Worm (Caenorhabditis elegans): ENCODE data around the gene clec-266.
A peak's percentile ranks its signal among the peaks of the same experiment; 100 is the strongest.

clec-266 gene

ce11 chrX:6642798-6643197 lies 20.1 kb upstream of the clec-266 start (continued):
- no peak for TF ChIP-seq sptf-1 (tag; optimal IDR thresholded peaks at IDR 0.05)
- TF ChIP-seq unc-130 (tag; optimal IDR thresholded peaks at IDR 0.05): no peak
- TF ChIP-seq blmp-1 (tag; optimal IDR thresholded peaks at IDR 0.05): peak; percentile 80
- no peak for TF ChIP-seq hpl-2 (GFP tag; optimal IDR thresholded peaks at IDR 0.05)
- TF ChIP-seq lsy-2 (tag; optimal IDR thresholded peaks at IDR 0.05): peak; percentile 7 to 32
- peak; percentile 59 for TF ChIP-seq tbx-2 (tag; optimal IDR thresholded peaks at IDR 0.05)
- peak; percentile 98 for TF ChIP-seq skn-1 (tag; optimal IDR thresholded peaks at IDR 0.05)
- peak; percentile 33; the same call in 1 of the 2 replicates for TF ChIP-seq grh-1 (GFP tag; IDR thresholded peaks at IDR 0.05)
- peak; percentile 42 for TF ChIP-seq nhr-90 (tag; optimal IDR thresholded peaks at IDR 0.05; ENCODE audit: poor library complexity)
- TF ChIP-seq nhr-11 (tag; optimal IDR thresholded peaks at IDR 0.05): no peak

- TF ChIP-seq ceh-8 (GFP tag; optimal IDR thresholded peaks at IDR 0.05): no peak
- no peak for TF ChIP-seq hlh-4 (tag; optimal IDR thresholded peaks at IDR 0.05)
- no peak for TF ChIP-seq C34B4.2 (tag; optimal IDR thresholded peaks at IDR 0.05)
- TF ChIP-seq lsy-2 (tag; optimal IDR thresholded peaks at IDR 0.05): peak in 1 of 2 experiments; percentile 66
- no peak for TF ChIP-seq unc-86 (tag; optimal IDR thresholded peaks at IDR 0.05)
- no peak for TF ChIP-seq alr-1 (tag; optimal IDR thresholded peaks at IDR 0.05; ENCODE audit: borderline replicate concordance)
- no peak for TF ChIP-seq lin-13 (GFP tag; optimal IDR thresholded peaks at IDR 0.05)
- TF ChIP-seq zip-4 (GFP tag; optimal IDR thresholded peaks at IDR 0.05): no peak
- TF ChIP-seq ztf-11 (tag; optimal IDR thresholded peaks at IDR 0.05): no peak
- no peak for TF ChIP-seq C16A3.4 (tag; optimal IDR thresholded peaks at IDR 0.05)
- no peak for TF ChIP-seq tbx-2 (tag; optimal IDR thresholded peaks at IDR 0.05)
- no peak for TF ChIP-seq fkh-4 (tag; optimal IDR thresholded peaks at IDR 0.05; ENCODE audit: borderline replicate concordance)
- TF ChIP-seq nhr-76 (tag; optimal IDR thresholded peaks at IDR 0.05): no peak
- no peak for TF ChIP-seq ceh-63 (GFP tag; optimal IDR thresholded peaks at IDR 0.05)
- TF ChIP-seq lin-15B (tag; optimal IDR thresholded peaks at IDR 0.05): no peak
- peak in 1 of 6 experiments; percentile 39 for TF ChIP-seq elt-3 (tag; optimal IDR thresholded peaks at IDR 0.05)
- no peak for TF ChIP-seq unc-130 (tag; optimal IDR thresholded peaks at IDR 0.05)
- TF ChIP-seq isw-1 (GFP tag; IDR thresholded peaks at IDR 0.05): no peak
- no peak for TF ChIP-seq nhr-84 (tag; optimal IDR thresholded peaks at IDR 0.05)
- TF ChIP-seq F16B12.6 (tag; optimal IDR thresholded peaks at IDR 0.05): no peak
- no peak for TF ChIP-seq unc-62 (GFP tag; optimal IDR thresholded peaks at IDR 0.05)
- TF ChIP-seq nhr-20 (tag; optimal IDR thresholded peaks at IDR 0.05): peak; percentile 45
- TF ChIP-seq fkh-10 (GFP tag; optimal IDR thresholded peaks at IDR 0.05): no peak
- no peak for TF ChIP-seq vab-15 (tag; optimal IDR thresholded peaks at IDR 0.05)
- TF ChIP-seq snu-23 (GFP tag; optimal IDR thresholded peaks at IDR 0.05): peak; percentile 25
- no peak for TF ChIP-seq ama-1 (optimal IDR thresholded peaks at IDR 0.05)
- no peak for TF ChIP-seq ceh-82 (tag; optimal IDR thresholded peaks at IDR 0.05)
- no peak for TF ChIP-seq pqm-1 (tag; optimal IDR thresholded peaks at IDR 0.05)
- no peak for TF ChIP-seq hpl-2 (GFP tag; optimal IDR thresholded peaks at IDR 0.05)
- TF ChIP-seq nhr-47 (tag; optimal IDR thresholded peaks at IDR 0.05): peak; percentile 50
- no peak for TF ChIP-seq snpc-4 (tag; optimal IDR thresholded peaks at IDR 0.05)
- TF ChIP-seq nhr-77 (tag; optimal IDR thresholded peaks at IDR 0.05): no peak
- TF ChIP-seq aly-2 (tag; optimal IDR thresholded peaks at IDR 0.05): no peak
- no peak for TF ChIP-seq nhr-28 (tag; optimal IDR thresholded peaks at IDR 0.05)
- no peak for TF ChIP-seq mab-9 (GFP tag; IDR thresholded peaks at IDR 0.05)
- peak; percentile 51 for TF ChIP-seq fkh-8 (tag; optimal IDR thresholded peaks at IDR 0.05)
- no peak for TF ChIP-seq egl-27 (tag; optimal IDR thresholded peaks at IDR 0.05)
- no peak for TF ChIP-seq ces-1 (GFP tag; optimal IDR thresholded peaks at IDR 0.05)
- TF ChIP-seq mep-1 (tag; optimal IDR thresholded peaks at IDR 0.05): no peak
- TF ChIP-seq zag-1 (tag; optimal IDR thresholded peaks at IDR 0.05): no peak
- TF ChIP-seq rnt-1 (tag; optimal IDR thresholded peaks at IDR 0.05): no peak
- TF ChIP-seq C04F5.9 (tag; optimal IDR thresholded peaks at IDR 0.05): no peak
- TF ChIP-seq nhr-237 (tag; optimal IDR thresholded peaks at IDR 0.05): no peak
- peak; percentile 15 for TF ChIP-seq blmp-1 (tag; optimal IDR thresholded peaks at IDR 0.05)
- TF ChIP-seq sptf-1 (tag; optimal IDR thresholded peaks at IDR 0.05): no peak
- TF ChIP-seq Y116A8C.19 (tag; optimal IDR thresholded peaks at IDR 0.05; ENCODE audit: borderline replicate concordance): no peak
- TF ChIP-seq elt-2 (tag; optimal IDR thresholded peaks at IDR 0.05): no peak
- no peak for TF ChIP-seq ztf-4 (tag; optimal IDR thresholded peaks at IDR 0.05)
These were observed 18.8 kb upstream of the clec-266 start for ce11 chrX:6641509-6641908.

All from whole organism, L1 larva.